Fruit fly (Drosophila melanogaster) Kc167 (cell line): ENCODE data around the gene Doa.

Experiments used
- Myc ChIP-seq: fragments of >200 bp; optimal IDR thresholded peaks from 2 replicates; lab custom pipeline; 2017; ENCODE audit warnings: missing external identifiers
- Sin3A ChIP-seq: fragments of >200 bp; optimal IDR thresholded peaks from 2 replicates; lab custom pipeline; 2018; ENCODE audit warnings: missing external identifiers
- h ChIP-seq: fragments of >200 bp; optimal IDR thresholded peaks from 3 replicates; lab custom pipeline; 2018; ENCODE audit warnings: missing external identifiers
- insv ChIP-seq: fragments of >200 bp; optimal IDR thresholded peaks from 3 replicates; lab custom pipeline; 2018; ENCODE audit warnings: missing external identifiers
- psq ChIP-seq: fragments of >200 bp; optimal IDR thresholded peaks from 2 replicates; lab custom pipeline; 2017; ENCODE audit warnings: missing external identifiers
- ttk ChIP-seq: sonication (Bioruptor generic); optimal IDR thresholded peaks from 2 replicates; lab custom pipeline; 2017; ENCODE audit warnings: missing external identifiers

Gene Doa

dm6 chr3R:28970266-28970665 is 82.4 kb downstream of the Doa start, which contains the start of gene DIP-gamma:
TSS of gene DIP-gamma (minus strand) at chr3R:28970372.
- no peak for TF ChIP-seq Sin3A
- TF ChIP-seq insv (lab: Kevin White, UChicago) = no peak
- TF ChIP-seq ttk (lab: Kevin White, UChicago) = no peak
- no peak for TF ChIP-seq Myc
- no peak for TF ChIP-seq psq
- no peak for TF ChIP-seq h (lab: Kevin White, UChicago)
